Worm (Caenorhabditis elegans): ENCODE data around the gene nhr-94.

- TF ChIP-seq dao-5 (tag; optimal IDR thresholded peaks at IDR 0.05) (no peak), him-1 (tag; optimal IDR thresholded peaks at IDR 0.05) (peak; percentile 87)
These were observed 42.0 kb upstream of the nhr-94 start for ce11 chrV:7728003-7728678.

All from whole organism, L4/young adult.